Fruit fly (Drosophila melanogaster) whole organism, embryonic: ENCODE data around the gene CG10700.
A peak's percentile ranks its signal among the peaks of the same experiment; 100 is the strongest.

Experiments used
- Bgb ChIP-seq: fragments of 200-800 bp; sonication (Bioruptor generic); IDR thresholded peaks from 2 replicates; pipeline ENCODE4 v1.3.6; 2022; ENCODE audit warnings: missing biosample characterization, missing genetic modification characterization; ENCODE audit not compliant: partially characterized antibody
- CG10274 ChIP-seq: fragments of 200-800 bp; sonication (Bioruptor generic); optimal IDR thresholded peaks from 3 replicates; lab custom pipeline; 2017; ENCODE audit warnings: missing biosample characterization, mild to moderate bottlenecking, missing genetic modification characterization
- CG10959 ChIP-seq: fragments of 200-800 bp; sonication (Bioruptor generic); IDR thresholded peaks from 2 replicates; pipeline ENCODE4 v1.3.6; 2022; ENCODE audit warnings: missing biosample characterization, missing genetic modification characterization
- CG12391 ChIP-seq: fragments of 200-800 bp; sonication (Bioruptor generic); optimal IDR thresholded peaks from 3 replicates; lab custom pipeline; 2018; ENCODE audit warnings: missing biosample characterization, mild to moderate bottlenecking, missing genetic modification characterization, moderate library complexity
- CG12769 ChIP-seq: fragments of 200-800 bp; sonication (Bioruptor generic); optimal IDR thresholded peaks from 2 replicates; lab custom pipeline; 2019; ENCODE audit warnings: missing biosample characterization, mild to moderate bottlenecking, missing genetic modification characterization, moderate library complexity
- CG13424 ChIP-seq: fragments of 200-800 bp; sonication (Bioruptor generic); optimal IDR thresholded peaks from 2 replicates; lab custom pipeline; 2019; ENCODE audit warnings: missing biosample characterization, mild to moderate bottlenecking, missing genetic modification characterization, moderate library complexity
- CG13775 ChIP-seq: fragments of 200-800 bp; sonication (Bioruptor generic); optimal IDR thresholded peaks from 3 replicates; lab custom pipeline; 2017; ENCODE audit warnings: missing biosample characterization, mild to moderate bottlenecking, missing genetic modification characterization
- CG14860 ChIP-seq: fragments of 200-800 bp; sonication (Bioruptor generic); IDR thresholded peaks from 3 replicates; pipeline ENCODE4 v1.3.6; 2022; ENCODE audit warnings: missing biosample characterization, missing genetic modification characterization; ENCODE audit not compliant: partially characterized antibody
- CG1529 ChIP-seq: fragments of 200-800 bp; sonication (Bioruptor generic); optimal IDR thresholded peaks from 3 replicates; lab custom pipeline; 2018; ENCODE audit warnings: missing biosample characterization, missing genetic modification characterization
- CG18011 ChIP-seq: fragments of 200-800 bp; sonication (Bioruptor generic); optimal IDR thresholded peaks from 2 replicates; lab custom pipeline; 2017; ENCODE audit warnings: missing biosample characterization, missing genetic modification characterization, mild to moderate bottlenecking, moderate library complexity, missing genotype
- CG18599 ChIP-seq: fragments of 200-800 bp; sonication (Bioruptor generic); optimal IDR thresholded peaks from 3 replicates; lab custom pipeline; 2017; ENCODE audit warnings: missing biosample characterization, missing genetic modification characterization, mild to moderate bottlenecking, moderate library complexity, missing genetic modification reagents
- CG2202 ChIP-seq: fragments of 200-800 bp; sonication (Bioruptor generic); optimal IDR thresholded peaks from 2 replicates; lab custom pipeline; 2018; ENCODE audit warnings: missing biosample characterization, mild to moderate bottlenecking, missing genetic modification characterization
- CG2875 ChIP-seq: fragments of 200-800 bp; sonication (Bioruptor generic); optimal IDR thresholded peaks from 2 replicates; lab custom pipeline; 2017; ENCODE audit warnings: missing biosample characterization, mild to moderate bottlenecking, missing genetic modification characterization, missing genetic modification reagents
- CG4730 ChIP-seq: fragments of 200-800 bp; sonication (Bioruptor generic); IDR thresholded peaks from 2 replicates; pipeline ENCODE4 v1.3.6; 2022; ENCODE audit warnings: missing biosample characterization, missing genetic modification characterization
- CG5953 ChIP-seq: fragments of 200-800 bp; sonication (Bioruptor generic); IDR thresholded peaks from 2 replicates; pipeline ENCODE4 v1.3.6; 2022; ENCODE audit warnings: missing biosample characterization, missing genetic modification characterization
- CG6175 ChIP-seq: fragments of 200-800 bp; sonication (Bioruptor generic); IDR thresholded peaks from 3 replicates; pipeline ENCODE4 v1.3.6; 2022; ENCODE audit warnings: missing biosample characterization, missing genetic modification characterization
- CG6683 ChIP-seq: fragments of 200-800 bp; sonication (Bioruptor generic); optimal IDR thresholded peaks from 2 replicates; lab custom pipeline; 2017; ENCODE audit warnings: missing biosample characterization, mild to moderate bottlenecking, missing genetic modification characterization, missing genetic modification reagents
- CG7271 ChIP-seq: fragments of 200-800 bp; sonication (Bioruptor generic); optimal IDR thresholded peaks from 2 replicates; lab custom pipeline; 2018; ENCODE audit warnings: missing biosample characterization, mild to moderate bottlenecking, missing genetic modification characterization, moderate library complexity
- CG7963 ChIP-seq: fragments of 200-800 bp; sonication (Bioruptor generic); IDR thresholded peaks from 3 replicates; pipeline ENCODE4 v1.3.6; 2022; ENCODE audit warnings: missing biosample characterization, missing genetic modification characterization; ENCODE audit not compliant: partially characterized antibody
- CG8089 ChIP-seq: fragments of 200-800 bp; sonication (Bioruptor generic); optimal IDR thresholded peaks from 3 replicates; lab custom pipeline; 2016; ENCODE audit warnings: missing biosample characterization, missing genetic modification characterization
- CG8388 ChIP-seq: fragments of 200-800 bp; sonication (Bioruptor generic); optimal IDR thresholded peaks from 2 replicates; lab custom pipeline; 2019; ENCODE audit warnings: missing biosample characterization, mild to moderate bottlenecking, missing genetic modification characterization, moderate library complexity
- Dad ChIP-seq: fragments of 200-800 bp; sonication (Bioruptor generic); optimal IDR thresholded peaks from 3 replicates; lab custom pipeline; 2016; ENCODE audit warnings: missing biosample characterization, missing genetic modification characterization
- Dek ChIP-seq: fragments of 200-800 bp; sonication (Bioruptor generic); optimal IDR thresholded peaks from 3 replicates; lab custom pipeline; 2019; ENCODE audit warnings: missing biosample characterization, mild to moderate bottlenecking, missing genetic modification characterization, moderate library complexity
- Drgx ChIP-seq: fragments of 200-800 bp; sonication (Bioruptor generic); IDR thresholded peaks from 2 replicates; pipeline ENCODE4 v1.3.6; 2022; ENCODE audit warnings: missing biosample characterization, missing genetic modification characterization
- HmgZ ChIP-seq: fragments of 200-800 bp; sonication (Bioruptor generic); optimal IDR thresholded peaks from 2 replicates; lab custom pipeline; 2018; ENCODE audit warnings: missing biosample characterization, mild to moderate bottlenecking, missing genetic modification characterization
- Hr3 ChIP-seq: fragments of 200-800 bp; sonication (Bioruptor generic); optimal IDR thresholded peaks from 3 replicates; lab custom pipeline; 2016; ENCODE audit warnings: missing biosample characterization, missing genetic modification characterization
- MBD-R2 ChIP-seq: fragments of 200-800 bp; sonication (Bioruptor generic); IDR thresholded peaks from 2 replicates; pipeline ENCODE4 v1.3.6; 2022; ENCODE audit warnings: missing biosample characterization, missing genetic modification characterization
- Mrtf ChIP-seq: fragments of 200-800 bp; sonication (Bioruptor generic); IDR thresholded peaks from 3 replicates; pipeline ENCODE4 v1.3.6; 2022; ENCODE audit warnings: missing biosample characterization, missing genetic modification characterization
- NC2β ChIP-seq: fragments of 200-800 bp; sonication (Bioruptor generic); optimal IDR thresholded peaks from 2 replicates; lab custom pipeline; 2016; ENCODE audit warnings: missing biosample characterization, missing genetic modification characterization
- Ravus ChIP-seq: fragments of 200-800 bp; sonication (Bioruptor generic); IDR thresholded peaks from 2 replicates; pipeline ENCODE4 v1.3.6; 2022; ENCODE audit warnings: missing biosample characterization, missing genetic modification characterization
- Sry-δ ChIP-seq: fragments of 200-800 bp; sonication (Bioruptor generic); optimal IDR thresholded peaks from 2 replicates; lab custom pipeline; 2016; ENCODE audit warnings: missing biosample characterization, missing genetic modification characterization
- YL-1 ChIP-seq: fragments of 200-800 bp; sonication (Bioruptor generic); optimal IDR thresholded peaks from 3 replicates; lab custom pipeline; 2017; ENCODE audit warnings: missing biosample characterization, mild to moderate bottlenecking, missing genetic modification characterization
- cad ChIP-seq: fragments of >200 bp; optimal IDR thresholded peaks from 2 replicates; lab custom pipeline; 2017; ENCODE audit warnings: missing biosample characterization, missing genetic modification characterization
- dmrt11E ChIP-seq: fragments of 200-800 bp; sonication (Bioruptor generic); optimal IDR thresholded peaks from 3 replicates; lab custom pipeline; 2018; ENCODE audit warnings: missing biosample characterization, mild to moderate bottlenecking, missing genetic modification characterization, moderate library complexity
- dpn ChIP-seq, 2 experiments: fragments of 200-800 bp; sonication (Bioruptor generic); optimal IDR thresholded peaks; 3 replicates each; lab custom pipeline; 2016; ENCODE audit warnings: missing biosample characterization in 2 of 2, missing genetic modification characterization in 2 of 2
- fru ChIP-seq: fragments of >200 bp; optimal IDR thresholded peaks from 2 replicates; lab custom pipeline; 2017
- gcm2 ChIP-seq: fragments of 200-800 bp; sonication (Bioruptor generic); optimal IDR thresholded peaks from 2 replicates; lab custom pipeline; 2016; ENCODE audit warnings: missing biosample characterization, missing genetic modification characterization
- gfzf ChIP-seq: fragments of 200-800 bp; sonication (Bioruptor generic); optimal IDR thresholded peaks from 2 replicates; lab custom pipeline; 2016; ENCODE audit warnings: missing biosample characterization, mild to moderate bottlenecking, missing genetic modification characterization, moderate library complexity
- h ChIP-seq: fragments of >200 bp; optimal IDR thresholded peaks from 2 replicates; lab custom pipeline; 2017
- jing ChIP-seq: fragments of 200-800 bp; sonication (Bioruptor generic); optimal IDR thresholded peaks from 2 replicates; lab custom pipeline; 2018; ENCODE audit warnings: missing biosample characterization, mild to moderate bottlenecking, missing genetic modification characterization
- lab ChIP-seq: fragments of 200-800 bp; sonication (Bioruptor generic); optimal IDR thresholded peaks from 3 replicates; lab custom pipeline; 2017; ENCODE audit warnings: missing biosample characterization, missing genetic modification characterization, mild to moderate bottlenecking, moderate library complexity, missing genetic modification reagents
- lilli ChIP-seq: fragments of 200-800 bp; sonication (Bioruptor generic); optimal IDR thresholded peaks from 3 replicates; lab custom pipeline; 2016; ENCODE audit warnings: missing biosample characterization, missing genetic modification characterization
- mam ChIP-seq: fragments of 200-800 bp; sonication (Bioruptor generic); optimal IDR thresholded peaks from 3 replicates; lab custom pipeline; 2016; ENCODE audit warnings: missing biosample characterization, missing genetic modification characterization
- nmo ChIP-seq: fragments of 200-800 bp; sonication (Bioruptor generic); optimal IDR thresholded peaks from 2 replicates; lab custom pipeline; 2018; ENCODE audit warnings: missing biosample characterization, mild to moderate bottlenecking, missing genetic modification characterization, moderate library complexity
- ro ChIP-seq: fragments of 200-800 bp; sonication (Bioruptor generic); IDR thresholded peaks from 2 replicates; pipeline ENCODE4 v1.3.6; 2022; ENCODE audit warnings: missing biosample characterization, missing genetic modification characterization
- sens ChIP-seq: fragments of 200-800 bp; sonication (Bioruptor generic); peaks from one replicate; lab custom pipeline; 2016; ENCODE audit warnings: missing biosample characterization, missing genetic modification characterization
- slou ChIP-seq: fragments of 200-800 bp; sonication (Bioruptor generic); optimal IDR thresholded peaks from 3 replicates; lab custom pipeline; 2016; ENCODE audit warnings: missing biosample characterization, missing genetic modification characterization
- sqz ChIP-seq: fragments of 200-800 bp; sonication (Bioruptor generic); optimal IDR thresholded peaks from 3 replicates; lab custom pipeline; 2018; ENCODE audit warnings: missing biosample characterization, mild to moderate bottlenecking, missing genetic modification characterization
- tin ChIP-seq: fragments of 200-800 bp; sonication (Bioruptor generic); optimal IDR thresholded peaks from 3 replicates; lab custom pipeline; 2016; ENCODE audit warnings: missing biosample characterization, missing genetic modification characterization
- tna ChIP-seq: fragments of 200-800 bp; sonication (Bioruptor generic); IDR thresholded peaks from 2 replicates; pipeline ENCODE4 v1.3.6; 2022; ENCODE audit warnings: missing biosample characterization, missing genetic modification characterization; ENCODE audit not compliant: partially characterized antibody
- unpg ChIP-seq: fragments of 200-800 bp; sonication (Bioruptor generic); optimal IDR thresholded peaks from 3 replicates; lab custom pipeline; 2018; ENCODE audit warnings: missing biosample characterization, mild to moderate bottlenecking, missing genetic modification characterization, moderate library complexity

The CG10700 gene

dm6 chr2L:19036105-19036714 lies 42.6 kb downstream of the CG10700 start (continued):
- no peak for TF ChIP-seq CG10274 (GFP tag; lab: Kevin White, UChicago)
- TF ChIP-seq CG18599 = no peak
- TF ChIP-seq CG7963 (GFP tag; lab: Robert Waterston, UW) = no peak
- TF ChIP-seq NC2β (GFP tag; lab: Kevin White, UChicago) = no peak
- peak; percentile 15; the same call in 1 of the 2 replicates for TF ChIP-seq MBD-R2 (GFP tag; lab: Robert Waterston, UW)
- peak; percentile 1 for TF ChIP-seq cad (GFP tag; lab: Kevin White, UChicago)
- no peak for TF ChIP-seq CG4730 (GFP tag; lab: Robert Waterston, UW)
- TF ChIP-seq CG13775 = peak; percentile 20
- no peak for TF ChIP-seq Sry-δ
- no peak for TF ChIP-seq CG14860 (GFP tag; lab: Robert Waterston, UW)
- 0 out of 2 replicates have a peak, but pooled peaks have one; percentile 15 for TF ChIP-seq tna (GFP tag; lab: Robert Waterston, UW)
- no peak for TF ChIP-seq Hr3 (GFP tag; lab: Kevin White, UChicago)
- TF ChIP-seq CG5953 (GFP tag; lab: Robert Waterston, UW) = no peak
- TF ChIP-seq CG8388 (GFP tag; lab: Kevin White, UChicago) = no peak
- no peak for TF ChIP-seq Ravus
- peak; percentile 5 for TF ChIP-seq Dek (tag; lab: Kevin White, UChicago)
- no peak for TF ChIP-seq Bgb
- 0 out of 3 replicates have a peak, but pooled peaks have one; percentile 21 for TF ChIP-seq CG6175 (GFP tag; lab: Robert Waterston, UW)
- no peak for TF ChIP-seq CG18011 (GFP tag; lab: Kevin White, UChicago)
- no peak for TF ChIP-seq h (lab: Kevin White, UChicago)
- TF ChIP-seq CG6683 (GFP tag; lab: Kevin White, UChicago) = no peak
- peak; percentile 15 for TF ChIP-seq CG12391
- TF ChIP-seq gcm2 (GFP tag; lab: Kevin White, UChicago) = no peak
- TF ChIP-seq YL-1 = no peak
- TF ChIP-seq HmgZ (tag; lab: Kevin White, UChicago) = no peak
- TF ChIP-seq ro (GFP tag; lab: Robert Waterston, UW) = no peak
- TF ChIP-seq mam (GFP tag; lab: Kevin White, UChicago) = no peak
- no peak for TF ChIP-seq dmrt11E (tag; lab: Kevin White, UChicago)
- TF ChIP-seq CG10959 (GFP tag; lab: Robert Waterston, UW) = no peak
- TF ChIP-seq jing (GFP tag; lab: Kevin White, UChicago) = no peak
- TF ChIP-seq CG12769 (tag; lab: Kevin White, UChicago) = peak; percentile 91
- TF ChIP-seq slou (GFP tag; lab: Kevin White, UChicago) = no peak
- no peak for TF ChIP-seq CG2202
- peak in 1 of 2 experiments; percentile 8 for TF ChIP-seq dpn (GFP tag; optimal IDR thresholded peaks at IDR 0.05; lab: Kevin White, UChicago)
- TF ChIP-seq gfzf = no peak
- peak; percentile 26 for TF ChIP-seq lilli (GFP tag; lab: Kevin White, UChicago)
- no peak for TF ChIP-seq fru (lab: Kevin White, UChicago)
- no peak for TF ChIP-seq nmo (GFP tag; lab: Kevin White, UChicago)
- no peak for TF ChIP-seq tin (GFP tag; lab: Kevin White, UChicago)
- peak; percentile 11 for TF ChIP-seq CG13424 (tag; lab: Kevin White, UChicago)
- TF ChIP-seq CG7271 = no peak
- no peak for TF ChIP-seq Mrtf (GFP tag; lab: Robert Waterston, UW)
- TF ChIP-seq sqz = no peak
- no peak for TF ChIP-seq Dad (GFP tag; lab: Kevin White, UChicago)
- TF ChIP-seq CG2875 = no peak
- peak; percentile 6; the same call in 1 of the 2 replicates for TF ChIP-seq Drgx (GFP tag; lab: Robert Waterston, UW)
- TF ChIP-seq sens (GFP tag; lab: Kevin White, UChicago) = peak; percentile 81
- TF ChIP-seq unpg (GFP tag; lab: Kevin White, UChicago) = no peak
- no peak for TF ChIP-seq CG8089
- TF ChIP-seq lab = no peak
- TF ChIP-seq CG1529 (GFP tag; lab: Kevin White, UChicago) = no peak
